Worm (Caenorhabditis elegans) whole organism, mixed stage, embryonic: Measurements from ENCODE around the gene casy-1.

Source experiments
- M03D4.4 ChIP-seq: sonication (generic microtip); optimal IDR thresholded peaks from 2 replicates; lab custom pipeline; 2017; ENCODE audit warnings: mild to moderate bottlenecking, missing genetic modification characterization, missing compliant biosample characterization
- bed-3 ChIP-seq: fragments of 200-800 bp; sonication (Bioruptor generic); optimal IDR thresholded peaks from 3 replicates; lab custom pipeline; 2018; ENCODE audit warnings: mild to moderate bottlenecking, missing genetic modification characterization, moderate library complexity, missing compliant biosample characterization
- blmp-1 ChIP-seq: fragments of 150-350 bp; optimal IDR thresholded peaks from 2 replicates; lab custom pipeline; 2014; ENCODE audit warnings: missing biosample characterization, missing genetic modification characterization
- ceh-39 ChIP-seq: fragments of 150-350 bp; optimal IDR thresholded peaks from 2 replicates; lab custom pipeline; 2014; ENCODE audit warnings: missing biosample characterization, missing genetic modification characterization
- ceh-43 ChIP-seq: fragments of 200-800 bp; sonication (Bioruptor generic); optimal IDR thresholded peaks from 2 replicates; lab custom pipeline; 2018; ENCODE audit warnings: mild to moderate bottlenecking, missing genetic modification characterization, moderate library complexity, missing compliant biosample characterization
- ces-1 ChIP-seq: fragments of 150-350 bp; optimal IDR thresholded peaks from 2 replicates; lab custom pipeline; 2014; ENCODE audit warnings: missing biosample characterization, missing genetic modification reagents, missing genetic modification characterization
- cnd-1 ChIP-seq: fragments of 200-800 bp; sonication (Bioruptor generic); optimal IDR thresholded peaks from 2 replicates; lab custom pipeline; 2018; ENCODE audit warnings: mild to moderate bottlenecking, missing genetic modification characterization, missing compliant biosample characterization
- drap-1 ChIP-seq: fragments of 200-800 bp; sonication (Bioruptor generic); optimal IDR thresholded peaks from 3 replicates; lab custom pipeline; 2018; ENCODE audit warnings: mild to moderate bottlenecking, missing genetic modification characterization, missing compliant biosample characterization
- elt-1 ChIP-seq: sonication (generic microtip); optimal IDR thresholded peaks from 2 replicates; lab custom pipeline; 2017; ENCODE audit warnings: missing genetic modification characterization, mild to moderate bottlenecking, missing compliant biosample characterization, antibody characterized with exemption, moderate library complexity, borderline replicate concordance; ENCODE audit not compliant: insufficient read depth
- elt-3 ChIP-seq: fragments of 150-350 bp; optimal IDR thresholded peaks from 2 replicates; lab custom pipeline; 2014; ENCODE audit warnings: missing biosample characterization, missing genetic modification characterization
- flh-1 ChIP-seq: fragments of 200-800 bp; sonication (Bioruptor generic); optimal IDR thresholded peaks from 2 replicates; lab custom pipeline; 2018; ENCODE audit warnings: mild to moderate bottlenecking, missing genetic modification characterization, moderate library complexity, missing compliant biosample characterization
- ham-2 ChIP-seq: fragments of 200-800 bp; sonication (Bioruptor generic); optimal IDR thresholded peaks from 2 replicates; lab custom pipeline; 2018; ENCODE audit warnings: mild to moderate bottlenecking, missing genetic modification characterization, missing compliant biosample characterization
- hlh-1 ChIP-seq: fragments of 150-350 bp; optimal IDR thresholded peaks from 2 replicates; lab custom pipeline; 2014; ENCODE audit warnings: missing biosample characterization, missing genetic modification reagents, missing genetic modification characterization
- lin-13 ChIP-seq: fragments of 150-350 bp; optimal IDR thresholded peaks from 2 replicates; lab custom pipeline; 2014; ENCODE audit warnings: missing biosample characterization, missing genetic modification characterization
- lsy-2 ChIP-seq: fragments of 150-350 bp; optimal IDR thresholded peaks from 2 replicates; lab custom pipeline; 2014; ENCODE audit warnings: missing biosample characterization, missing genetic modification characterization
- mep-1 ChIP-seq: fragments of 150-350 bp; optimal IDR thresholded peaks from 2 replicates; lab custom pipeline; 2017; ENCODE audit warnings: missing biosample characterization, missing genetic modification reagents, missing genetic modification characterization, inconsistent platforms
- mls-2 ChIP-seq: sonication (generic microtip); optimal IDR thresholded peaks from 2 replicates; lab custom pipeline; 2016; ENCODE audit warnings: mild to moderate bottlenecking, missing genetic modification characterization, moderate library complexity, missing compliant biosample characterization
- nhr-12 ChIP-seq: fragments of 150-350 bp; optimal IDR thresholded peaks from 2 replicates; lab custom pipeline; 2014; ENCODE audit warnings: missing biosample characterization, missing genetic modification characterization
- nhr-2 ChIP-seq: fragments of 150-350 bp; optimal IDR thresholded peaks from 2 replicates; lab custom pipeline; 2014; ENCODE audit warnings: missing biosample characterization, missing genetic modification characterization
- nhr-237 ChIP-seq: fragments of 150-350 bp; optimal IDR thresholded peaks from 2 replicates; lab custom pipeline; 2014; ENCODE audit warnings: missing biosample characterization, missing genetic modification characterization
- nhr-28 ChIP-seq: fragments of 150-350 bp; optimal IDR thresholded peaks from 2 replicates; lab custom pipeline; 2014; ENCODE audit warnings: missing biosample characterization, missing genetic modification characterization
- nhr-76 ChIP-seq: sonication (generic microtip); optimal IDR thresholded peaks from 2 replicates; lab custom pipeline; 2017; ENCODE audit warnings: missing biosample characterization, missing genetic modification characterization
- pha-4 ChIP-seq: fragments of 150-350 bp; optimal IDR thresholded peaks from 2 replicates; lab custom pipeline; 2018; ENCODE audit warnings: missing biosample characterization, missing genetic modification reagents, missing genetic modification characterization
- sem-2 ChIP-seq: fragments of 200-800 bp; sonication (Bioruptor generic); optimal IDR thresholded peaks from 2 replicates; lab custom pipeline; 2018; ENCODE audit warnings: mild to moderate bottlenecking, missing genetic modification characterization, missing compliant biosample characterization
- snpc-4 ChIP-seq: fragments of 150-350 bp; optimal IDR thresholded peaks from 2 replicates; lab custom pipeline; 2014; ENCODE audit warnings: missing biosample characterization, missing genetic modification characterization
- sptf-1 ChIP-seq: sonication (generic microtip); optimal IDR thresholded peaks from 2 replicates; lab custom pipeline; 2017; ENCODE audit warnings: mild to moderate bottlenecking, missing genetic modification characterization, moderate library complexity, missing compliant biosample characterization
- tbx-8 ChIP-seq: fragments of 200-800 bp; sonication (Bioruptor generic); optimal IDR thresholded peaks from 2 replicates; lab custom pipeline; 2018; ENCODE audit warnings: mild to moderate bottlenecking, missing genetic modification characterization, moderate library complexity, missing compliant biosample characterization
- unc-120 ChIP-seq: sonication (generic microtip); optimal IDR thresholded peaks from 2 replicates; lab custom pipeline; 2017; ENCODE audit warnings: missing genetic modification characterization, missing compliant biosample characterization; ENCODE audit not compliant: poor library complexity, severe bottlenecking
- unc-39 ChIP-seq: fragments of 150-350 bp; optimal IDR thresholded peaks from 2 replicates; lab custom pipeline; 2014; ENCODE audit warnings: missing biosample characterization, missing genetic modification characterization
- unc-62 ChIP-seq: fragments of 150-350 bp; optimal IDR thresholded peaks from 2 replicates; lab custom pipeline; 2014; ENCODE audit warnings: missing biosample characterization, missing genetic modification reagents, missing genetic modification characterization
- zip-8 ChIP-seq: fragments of 150-350 bp; optimal IDR thresholded peaks from 2 replicates; lab custom pipeline; 2014; ENCODE audit warnings: missing biosample characterization, missing genetic modification characterization
- ztf-11 ChIP-seq: fragments of 150-350 bp; optimal IDR thresholded peaks from 2 replicates; lab custom pipeline; 2014; ENCODE audit warnings: missing biosample characterization, missing genetic modification characterization

Gene casy-1

ce11 chrII:5956583-5956982, at the start of gene casy-1:
Gene casy-1 (minus strand): TSS chrII:5956683.
- TF ChIP-seq ceh-39: no peak
- no peak for TF ChIP-seq ham-2 (GFP tag; lab: Kevin White, UChicago)
- no peak for TF ChIP-seq ztf-11 (tag; lab: Kevin White, UChicago)
- no peak for TF ChIP-seq elt-1 (tag; lab: Kevin White, UChicago)
- no peak for TF ChIP-seq snpc-4 (tag; lab: Kevin White, UChicago)
- TF ChIP-seq nhr-2 (tag; lab: Kevin White, UChicago): no peak
- no peak for TF ChIP-seq mep-1
- TF ChIP-seq zip-8 (tag; lab: Kevin White, UChicago): no peak
- no peak for TF ChIP-seq nhr-12
- TF ChIP-seq unc-39: no peak
- no peak for TF ChIP-seq mls-2 (tag; lab: Kevin White, UChicago)
- TF ChIP-seq elt-3: no peak
- TF ChIP-seq nhr-237 (tag; lab: Kevin White, UChicago): no peak
- no peak for TF ChIP-seq lsy-2 (tag; lab: Kevin White, UChicago)
- no peak for TF ChIP-seq blmp-1 (tag; lab: Kevin White, UChicago)
- no peak for TF ChIP-seq sptf-1 (tag; lab: Kevin White, UChicago)
- no peak for TF ChIP-seq nhr-76 (tag; lab: Kevin White, UChicago)
- TF ChIP-seq M03D4.4 (tag; lab: Kevin White, UChicago): no peak
- no peak for TF ChIP-seq flh-1 (GFP tag; lab: Kevin White, UChicago)
- no peak for TF ChIP-seq unc-120 (tag; lab: Kevin White, UChicago)

ce11 chrII:6001004-6001403, 44.5 kb upstream of the casy-1 start:
- TF ChIP-seq unc-62 (GFP tag; lab: Kevin White, UChicago) (peak; percentile 58), hlh-1 (peak; percentile 51), sem-2 (no peak), blmp-1 (tag; lab: Kevin White, UChicago) (no peak)

ce11 chrII:6000136-6000535, 43.7 kb upstream of the casy-1 start, which contains the start of gene ins-6:
Gene ins-6 (plus strand): TSS chrII:6000436.
- no peak for TF ChIP-seq nhr-237 (tag; lab: Kevin White, UChicago)
- no peak for TF ChIP-seq lin-13
- no peak for TF ChIP-seq elt-1 (tag; lab: Kevin White, UChicago)
- TF ChIP-seq zip-8 (tag; lab: Kevin White, UChicago): no peak
- TF ChIP-seq sem-2: no peak
- TF ChIP-seq lsy-2 (tag; lab: Kevin White, UChicago): no peak
- no peak for TF ChIP-seq hlh-1
- TF ChIP-seq cnd-1: no peak
- no peak for TF ChIP-seq tbx-8 (GFP tag; lab: Kevin White, UChicago)
- TF ChIP-seq mep-1: no peak
- no peak for TF ChIP-seq nhr-76 (tag; lab: Kevin White, UChicago)
- TF ChIP-seq nhr-12: no peak
- TF ChIP-seq mls-2 (tag; lab: Kevin White, UChicago): no peak
- TF ChIP-seq ham-2 (GFP tag; lab: Kevin White, UChicago): no peak
- no peak for TF ChIP-seq snpc-4 (tag; lab: Kevin White, UChicago)
- no peak for TF ChIP-seq ceh-43 (GFP tag; lab: Kevin White, UChicago)
- no peak for TF ChIP-seq nhr-28
- no peak for TF ChIP-seq ces-1 (GFP tag; lab: Kevin White, UChicago)

ce11 chrII:5997257-5997656, 40.8 kb upstream of the casy-1 start, which contains the start of gene ins-5:
Gene ins-5 (plus strand): TSS chrII:5997557.
- TF ChIP-seq sptf-1 (tag; lab: Kevin White, UChicago): no peak
- TF ChIP-seq nhr-12: no peak
- TF ChIP-seq elt-3: no peak
- TF ChIP-seq lsy-2 (tag; lab: Kevin White, UChicago): no peak
- TF ChIP-seq bed-3 (GFP tag; lab: Kevin White, UChicago): no peak
- no peak for TF ChIP-seq zip-8 (tag; lab: Kevin White, UChicago)
- no peak for TF ChIP-seq drap-1
- no peak for TF ChIP-seq unc-62 (GFP tag; lab: Kevin White, UChicago)
- TF ChIP-seq ces-1 (GFP tag; lab: Kevin White, UChicago): no peak
- no peak for TF ChIP-seq pha-4 (tag; lab: Kevin White, UChicago)
- no peak for TF ChIP-seq flh-1 (GFP tag; lab: Kevin White, UChicago)
- TF ChIP-seq elt-1 (tag; lab: Kevin White, UChicago): no peak

- TF ChIP-seq blmp-1 (tag; lab: Kevin White, UChicago) (no peak), bed-3 (GFP tag; lab: Kevin White, UChicago) (no peak), nhr-28 (no peak), lin-13 (no peak), nhr-12 (no peak), ceh-39 (no peak), ces-1 (GFP tag; lab: Kevin White, UChicago) (no peak)
Measured at ce11 chrII:5996066-5996465, 39.6 kb upstream of the casy-1 start, which contains the start of gene ins-4. Gene ins-4 (plus strand): TSS chrII:5996366.
